Fruit fly (Drosophila melanogaster) whole organism: ENCODE data around the gene CG33985.

Experiments used
- CG8478 ChIP-seq: fragments of >200 bp; optimal IDR thresholded peaks from 2 replicates; lab custom pipeline; 2018; ENCODE audit warnings: inconsistent platforms
- Dll ChIP-seq: fragments of >200 bp; optimal IDR thresholded peaks from 2 replicates; lab custom pipeline; 2017
- EcR ChIP-seq, 2 experiments: fragments of >200 bp; optimal IDR thresholded peaks; 2 replicates each; lab custom pipeline; 2017; ENCODE audit warnings: missing biosample characterization in 2 of 2, missing genetic modification characterization in 2 of 2, missing genetic modification reagents in 2 of 2
- pan ChIP-seq: fragments of >200 bp; optimal IDR thresholded peaks from 2 replicates; lab custom pipeline; 2017
- usp ChIP-seq: fragments of >200 bp; optimal IDR thresholded peaks from 2 replicates; lab custom pipeline; 2017; ENCODE audit warnings: missing biosample characterization, missing genetic modification characterization, mixed read lengths

DNA sequence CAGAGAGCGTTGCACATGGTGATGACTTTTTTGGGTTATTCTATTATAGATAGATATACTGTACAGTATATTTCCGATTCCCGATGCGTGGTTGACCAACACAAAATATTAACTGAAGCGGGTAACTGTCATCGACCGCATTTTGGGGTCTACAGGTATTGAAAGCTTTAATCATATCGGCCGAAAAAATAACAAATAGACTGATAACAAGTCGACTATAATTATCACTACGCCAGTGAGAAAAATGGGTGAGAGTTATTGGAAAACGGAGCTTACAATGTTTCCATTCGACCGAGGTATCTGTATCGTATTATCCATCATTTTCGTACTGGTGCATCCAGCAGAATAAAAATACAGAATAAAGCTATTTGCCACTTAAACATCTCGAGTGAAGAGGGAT, 8.3 kb downstream of the CG33985 start:
- no peak for TF ChIP-seq usp (GFP tag; lab: Kevin White, UChicago)
- no peak for TF ChIP-seq CG8478 (lab: Kevin White, UChicago)
- TF ChIP-seq EcR (GFP tag; optimal IDR thresholded peaks at IDR 0.05; lab: Kevin White, UChicago) = no peak
- TF ChIP-seq pan (lab: Kevin White, UChicago) = no peak
- no peak for TF ChIP-seq Dll (lab: Kevin White, UChicago)
